Fruit fly (Drosophila melanogaster) whole organism, embryonic: Measurements from ENCODE around the gene CG4133.

Experiments
- Abd-B ChIP-seq: fragments of 200-800 bp; sonication (Bioruptor generic); optimal IDR thresholded peaks from 2 replicates; lab custom pipeline; 2018; ENCODE audit warnings: missing biosample characterization, mild to moderate bottlenecking, missing genetic modification characterization, moderate library complexity
- Ada2b ChIP-seq: fragments of 200-800 bp; sonication (Bioruptor generic); IDR thresholded peaks from 2 replicates; pipeline ENCODE4 v1.3.6; 2022; ENCODE audit warnings: missing biosample characterization, missing genetic modification characterization
- Atf-2 ChIP-seq: fragments of 200-800 bp; sonication (Bioruptor generic); optimal IDR thresholded peaks from 2 replicates; lab custom pipeline; 2016; ENCODE audit warnings: missing biosample characterization, missing genetic modification characterization
- CG10209 ChIP-seq: fragments of 200-800 bp; sonication (Bioruptor generic); optimal IDR thresholded peaks from 3 replicates; lab custom pipeline; 2017; ENCODE audit warnings: missing biosample characterization, mild to moderate bottlenecking, missing genetic modification characterization, missing genetic modification reagents
- CG11093 ChIP-seq: fragments of 200-800 bp; sonication (Bioruptor generic); IDR thresholded peaks from 3 replicates; pipeline ENCODE4 v1.3.6; 2022; ENCODE audit warnings: missing biosample characterization, missing genetic modification characterization
- CG12219 ChIP-seq: fragments of 200-800 bp; sonication (Bioruptor generic); optimal IDR thresholded peaks from 3 replicates; lab custom pipeline; 2018; ENCODE audit warnings: missing biosample characterization, mild to moderate bottlenecking, missing genetic modification characterization
- CG14965 ChIP-seq: fragments of 200-800 bp; sonication (Bioruptor generic); optimal IDR thresholded peaks from 2 replicates; lab custom pipeline; 2016; ENCODE audit warnings: missing biosample characterization, missing genetic modification characterization, borderline replicate concordance
- CG15601 ChIP-seq: fragments of 200-800 bp; sonication (Bioruptor generic); optimal IDR thresholded peaks from 3 replicates; lab custom pipeline; 2019; ENCODE audit warnings: missing biosample characterization, mild to moderate bottlenecking, missing genetic modification characterization, moderate library complexity
- CG16779 ChIP-seq: fragments of 200-800 bp; sonication (Bioruptor generic); IDR thresholded peaks from 2 replicates; pipeline ENCODE4 v1.3.6; 2022; ENCODE audit warnings: missing biosample characterization, missing genetic modification characterization
- CG16863 ChIP-seq: fragments of 200-800 bp; sonication (Bioruptor generic); optimal IDR thresholded peaks from 3 replicates; lab custom pipeline; 2016; ENCODE audit warnings: missing biosample characterization, missing genetic modification characterization
- CG17186 ChIP-seq: fragments of 200-800 bp; sonication (Bioruptor generic); optimal IDR thresholded peaks from 3 replicates; lab custom pipeline; 2017; ENCODE audit warnings: missing biosample characterization, missing genetic modification reagents, missing genetic modification characterization
- CG17385 ChIP-seq: fragments of 200-800 bp; sonication (Bioruptor generic); optimal IDR thresholded peaks from 3 replicates; lab custom pipeline; 2018; ENCODE audit warnings: missing biosample characterization, mild to moderate bottlenecking, missing genetic modification characterization
- CG18262 ChIP-seq: fragments of 200-800 bp; optimal IDR thresholded peaks from 3 replicates; lab custom pipeline; 2019; ENCODE audit warnings: missing biosample characterization, mild to moderate bottlenecking, missing genetic modification characterization, moderate library complexity
- CG18599 ChIP-seq: fragments of 200-800 bp; sonication (Bioruptor generic); optimal IDR thresholded peaks from 3 replicates; lab custom pipeline; 2017; ENCODE audit warnings: missing biosample characterization, missing genetic modification characterization, mild to moderate bottlenecking, moderate library complexity, missing genetic modification reagents
- CG18764 ChIP-seq: fragments of 200-800 bp; sonication (Bioruptor generic); optimal IDR thresholded peaks from 3 replicates; lab custom pipeline; 2016; ENCODE audit warnings: missing biosample characterization, missing genetic modification characterization
- CG30020 ChIP-seq: fragments of 200-800 bp; optimal IDR thresholded peaks from 2 replicates; lab custom pipeline; 2019; ENCODE audit warnings: missing biosample characterization, mild to moderate bottlenecking, missing genetic modification characterization, moderate library complexity
- CG30403 ChIP-seq: fragments of 200-800 bp; sonication (Bioruptor generic); optimal IDR thresholded peaks from 3 replicates; lab custom pipeline; 2016; ENCODE audit warnings: missing biosample characterization, missing genetic modification characterization
- CG31365 ChIP-seq: fragments of 200-800 bp; sonication (Bioruptor generic); optimal IDR thresholded peaks from 2 replicates; lab custom pipeline; 2018; ENCODE audit warnings: missing biosample characterization, mild to moderate bottlenecking, missing genetic modification characterization
- CG7556 ChIP-seq: fragments of 200-800 bp; sonication (Bioruptor generic); optimal IDR thresholded peaks from 2 replicates; lab custom pipeline; 2017; ENCODE audit warnings: missing biosample characterization, mild to moderate bottlenecking, missing genetic modification characterization
- CG7839 ChIP-seq: fragments of 200-800 bp; sonication (Bioruptor generic); optimal IDR thresholded peaks from 3 replicates; lab custom pipeline; 2018; ENCODE audit warnings: missing biosample characterization, mild to moderate bottlenecking, missing genetic modification characterization, moderate library complexity
- CG8359 ChIP-seq: fragments of 200-800 bp; sonication (Bioruptor generic); optimal IDR thresholded peaks from 2 replicates; lab custom pipeline; 2017; ENCODE audit warnings: missing biosample characterization, mild to moderate bottlenecking, missing genetic modification characterization, borderline replicate concordance
- CG9215 ChIP-seq: fragments of 200-800 bp; sonication (Bioruptor generic); IDR thresholded peaks from 2 replicates; pipeline ENCODE4 v1.3.6; 2022; ENCODE audit warnings: missing biosample characterization, missing genetic modification characterization
- CTCF ChIP-seq: fragments of 200-800 bp; sonication (Bioruptor generic); optimal IDR thresholded peaks from 2 replicates; lab custom pipeline; 2017; ENCODE audit warnings: missing biosample characterization, mild to moderate bottlenecking, missing genetic modification characterization, moderate library complexity
- Drgx ChIP-seq: fragments of 200-800 bp; sonication (Bioruptor generic); IDR thresholded peaks from 2 replicates; pipeline ENCODE4 v1.3.6; 2022; ENCODE audit warnings: missing biosample characterization, missing genetic modification characterization
- ERR ChIP-seq: fragments of 200-800 bp; sonication (Bioruptor generic); optimal IDR thresholded peaks from 2 replicates; lab custom pipeline; 2016; ENCODE audit warnings: missing biosample characterization, missing genetic modification characterization
- Gsc ChIP-seq: fragments of 200-800 bp; sonication (Bioruptor generic); IDR thresholded peaks from 2 replicates; pipeline ENCODE4 v1.3.6; 2022; ENCODE audit warnings: missing biosample characterization, missing genetic modification characterization
- Gug ChIP-seq: fragments of 200-800 bp; sonication (Bioruptor generic); IDR thresholded peaks from 4 replicates; pipeline ENCODE4 v1.3.6; 2022; ENCODE audit warnings: missing biosample characterization, missing genetic modification characterization
- Hey ChIP-seq: fragments of 200-800 bp; sonication (Bioruptor generic); optimal IDR thresholded peaks from 3 replicates; lab custom pipeline; 2018; ENCODE audit warnings: missing biosample characterization, mild to moderate bottlenecking, missing genetic modification characterization
- Jarid2 ChIP-seq: fragments of 200-800 bp; sonication (Bioruptor generic); optimal IDR thresholded peaks from 3 replicates; lab custom pipeline; 2017; ENCODE audit warnings: mild to moderate bottlenecking, missing biosample characterization, missing genetic modification reagents, missing genetic modification characterization
- Myb ChIP-seq: fragments of 200-800 bp; sonication (Bioruptor generic); optimal IDR thresholded peaks from 2 replicates; lab custom pipeline; 2016; ENCODE audit warnings: missing biosample characterization, missing genetic modification characterization
- Poxn ChIP-seq: fragments of 200-800 bp; sonication (Bioruptor generic); IDR thresholded peaks from 2 replicates; pipeline ENCODE4 v1.3.6; 2022; ENCODE audit warnings: missing biosample characterization, missing genetic modification characterization
- Ptx1 ChIP-seq: fragments of 200-800 bp; sonication (Bioruptor generic); IDR thresholded peaks from 2 replicates; pipeline ENCODE4 v1.3.6; 2022; ENCODE audit warnings: missing biosample characterization, missing genetic modification characterization
- Sox100B ChIP-seq: fragments of 200-800 bp; sonication (Bioruptor generic); optimal IDR thresholded peaks from 3 replicates; lab custom pipeline; 2018; ENCODE audit warnings: missing biosample characterization, mild to moderate bottlenecking, missing genetic modification characterization
- Xbp1 ChIP-seq: fragments of 200-800 bp; sonication (Bioruptor generic); optimal IDR thresholded peaks from 3 replicates; lab custom pipeline; 2016; ENCODE audit warnings: missing biosample characterization, mild to moderate bottlenecking, missing genetic modification characterization
- amos ChIP-seq: fragments of 200-800 bp; sonication (Bioruptor generic); IDR thresholded peaks from 2 replicates; pipeline ENCODE4 v1.3.6; 2022; ENCODE audit warnings: missing biosample characterization, missing genetic modification characterization; ENCODE audit not compliant: partially characterized antibody
- aop ChIP-seq: fragments of 200-800 bp; sonication (Bioruptor generic); IDR thresholded peaks from 2 replicates; pipeline ENCODE4 v1.3.6; 2022; ENCODE audit warnings: missing biosample characterization, missing genetic modification characterization
- btn ChIP-seq: fragments of 200-800 bp; sonication (Bioruptor generic); optimal IDR thresholded peaks from 2 replicates; lab custom pipeline; 2016; ENCODE audit warnings: missing biosample characterization, missing genetic modification characterization
- cg ChIP-seq: fragments of 200-800 bp; sonication (Bioruptor generic); optimal IDR thresholded peaks from 3 replicates; lab custom pipeline; 2019; ENCODE audit warnings: missing biosample characterization, mild to moderate bottlenecking, missing genetic modification characterization, moderate library complexity
- chm ChIP-seq: fragments of 200-800 bp; sonication (Bioruptor generic); IDR thresholded peaks from 2 replicates; pipeline ENCODE4 v1.3.6; 2022; ENCODE audit warnings: missing biosample characterization, missing genetic modification characterization
- dm ChIP-seq: fragments of 200-800 bp; sonication (Bioruptor generic); optimal IDR thresholded peaks from 3 replicates; lab custom pipeline; 2016; ENCODE audit warnings: missing biosample characterization, missing genetic modification characterization
- dmrt99B ChIP-seq: fragments of 200-800 bp; sonication (Bioruptor generic); optimal IDR thresholded peaks from 2 replicates; lab custom pipeline; 2018; ENCODE audit warnings: missing biosample characterization, mild to moderate bottlenecking, missing genetic modification characterization, moderate library complexity
- ems ChIP-seq: fragments of 200-800 bp; sonication (Bioruptor generic); optimal IDR thresholded peaks from 3 replicates; lab custom pipeline; 2016; ENCODE audit warnings: missing biosample characterization, missing genetic modification characterization
- fd102C ChIP-seq: fragments of 200-800 bp; sonication (Bioruptor generic); optimal IDR thresholded peaks from 2 replicates; lab custom pipeline; 2018; ENCODE audit warnings: missing biosample characterization, mild to moderate bottlenecking, missing genetic modification characterization, moderate library complexity
- mam ChIP-seq: fragments of 200-800 bp; sonication (Bioruptor generic); optimal IDR thresholded peaks from 3 replicates; lab custom pipeline; 2016; ENCODE audit warnings: missing biosample characterization, missing genetic modification characterization
- oc ChIP-seq: fragments of 200-800 bp; sonication (Bioruptor generic); optimal IDR thresholded peaks from 2 replicates; lab custom pipeline; 2018; ENCODE audit warnings: missing biosample characterization, mild to moderate bottlenecking, missing genetic modification characterization, moderate library complexity
- org-1 ChIP-seq: fragments of 200-800 bp; sonication (Bioruptor generic); optimal IDR thresholded peaks from 2 replicates; lab custom pipeline; 2017; ENCODE audit warnings: missing biosample characterization, missing genetic modification characterization
- psq ChIP-seq: fragments of 200-800 bp; sonication (Bioruptor generic); optimal IDR thresholded peaks from 2 replicates; lab custom pipeline; 2017; ENCODE audit warnings: missing biosample characterization, missing genetic modification characterization
- run ChIP-seq: fragments of 200-800 bp; sonication (Bioruptor generic); optimal IDR thresholded peaks from 3 replicates; lab custom pipeline; 2018; ENCODE audit warnings: missing biosample characterization, mild to moderate bottlenecking, missing genetic modification characterization
- slbo ChIP-seq: fragments of 200-800 bp; sonication (Bioruptor generic); IDR thresholded peaks from 2 replicates; pipeline ENCODE4 v1.3.6; 2022; ENCODE audit warnings: missing biosample characterization, missing genetic modification characterization
- zf30C ChIP-seq: fragments of 200-800 bp; sonication (Bioruptor generic); optimal IDR thresholded peaks from 3 replicates; lab custom pipeline; 2018; ENCODE audit warnings: missing biosample characterization, mild to moderate bottlenecking, missing genetic modification characterization

The CG4133 gene

dm6 chr2L:471021-471479, 15.7 kb downstream of the CG4133 start (continued):
- peak; percentile 70 for TF ChIP-seq CG17385 (GFP tag; lab: Kevin White, UChicago)
- peak; percentile 64 for TF ChIP-seq oc (tag; lab: Kevin White, UChicago)
- TF ChIP-seq Jarid2 (GFP tag; lab: Kevin White, UChicago): peak; percentile 32
- TF ChIP-seq Xbp1 (GFP tag; lab: Kevin White, UChicago): peak; percentile 61
- no peak for TF ChIP-seq fd102C (GFP tag; lab: Kevin White, UChicago)
- peak; percentile 51 for TF ChIP-seq org-1 (GFP tag; lab: Kevin White, UChicago)
- no peak for TF ChIP-seq CG18764
- TF ChIP-seq aop (GFP tag; lab: Robert Waterston, UW): no peak
- peak; percentile 67 for TF ChIP-seq CG10209 (GFP tag; lab: Kevin White, UChicago)
- no peak for TF ChIP-seq psq (GFP tag; lab: Kevin White, UChicago)
- 0 out of 2 replicates have a peak, but pooled peaks have one; percentile 61 for TF ChIP-seq Drgx (GFP tag; lab: Robert Waterston, UW)
- TF ChIP-seq zf30C (GFP tag; lab: Kevin White, UChicago): peak; percentile 9
- TF ChIP-seq CG16779: no peak
- peak; percentile 12 for TF ChIP-seq cg (GFP tag; lab: Kevin White, UChicago)
- TF ChIP-seq CG30403: peak; percentile 29
- TF ChIP-seq CG15601 (tag; lab: Kevin White, UChicago): peak; percentile 38
- peak; percentile 52 for TF ChIP-seq Abd-B
- peak; percentile 69 for TF ChIP-seq CG7556 (GFP tag; lab: Kevin White, UChicago)
- no peak for TF ChIP-seq ERR (GFP tag; lab: Kevin White, UChicago)

- peak; percentile 92 for TF ChIP-seq CG16863 (GFP tag; lab: Kevin White, UChicago)
- no peak for TF ChIP-seq Gsc
- peak; percentile 87 for TF ChIP-seq CG11093 (GFP tag; lab: Robert Waterston, UW)
- TF ChIP-seq CG18262 (tag; lab: Kevin White, UChicago): peak; percentile 93
- TF ChIP-seq Gug: peak; percentile 91
- no peak for TF ChIP-seq Ada2b (GFP tag; lab: Robert Waterston, UW)
- TF ChIP-seq CG8359 (GFP tag; lab: Kevin White, UChicago): peak; percentile 57
- TF ChIP-seq cg (GFP tag; lab: Kevin White, UChicago): no peak
- peak; percentile 72 for TF ChIP-seq Hey (tag; lab: Kevin White, UChicago)
- peak; percentile 83 for TF ChIP-seq btn
- TF ChIP-seq Myb: peak; percentile 82
- TF ChIP-seq mam (GFP tag; lab: Kevin White, UChicago): peak; percentile 94
- peak; percentile 68 for TF ChIP-seq CTCF (GFP tag; lab: Kevin White, UChicago)
- peak; percentile 89 for TF ChIP-seq Atf-2 (GFP tag; lab: Kevin White, UChicago)
- TF ChIP-seq CG17186 (GFP tag; lab: Kevin White, UChicago): peak; percentile 83
- TF ChIP-seq CG14965 (GFP tag; lab: Kevin White, UChicago): peak; percentile 77
- TF ChIP-seq Ptx1 (GFP tag; lab: Robert Waterston, UW): no peak
- peak; percentile 96 for TF ChIP-seq CG18599 (GFP tag; lab: Kevin White, UChicago)
- TF ChIP-seq CG31365 (tag; lab: Kevin White, UChicago): peak; percentile 83
- TF ChIP-seq run (tag; lab: Kevin White, UChicago): peak; percentile 87
- no peak for TF ChIP-seq amos (GFP tag; lab: Robert Waterston, UW)
- TF ChIP-seq CG7839 (tag; lab: Kevin White, UChicago): peak; percentile 94
- no peak for TF ChIP-seq CG9215 (GFP tag; lab: Robert Waterston, UW)
- TF ChIP-seq slbo (GFP tag; lab: Robert Waterston, UW): no peak
- TF ChIP-seq CG12219 (GFP tag; lab: Kevin White, UChicago): peak; percentile 93
- TF ChIP-seq Sox100B: peak; percentile 91
- peak; percentile 95 for TF ChIP-seq dmrt99B (tag; lab: Kevin White, UChicago)
- TF ChIP-seq dm: peak; percentile 84
- no peak for TF ChIP-seq chm (GFP tag; lab: Robert Waterston, UW)
- peak; percentile 40 for TF ChIP-seq CG30020 (tag; lab: Kevin White, UChicago)
- peak; percentile 93 for TF ChIP-seq ems (GFP tag; lab: Kevin White, UChicago)
- TF ChIP-seq Poxn (GFP tag; lab: Robert Waterston, UW): no peak
These were observed 16.8 kb downstream of the CG4133 start, which contains the start of gene CG4297 for dm6 chr2L:472073-472590. Gene CG4297, minus strand, starts transcription at chr2L:472200.
